Worm (Caenorhabditis elegans) whole organism, L2 larva: ENCODE measurements around the gene F33A8.4.
A peak's percentile ranks its signal among the peaks of the same experiment; 100 is the strongest.

Source experiments
- C34F6.9 ChIP-seq: fragments of 150-350 bp; optimal IDR thresholded peaks from 2 replicates; lab custom pipeline; 2014; ENCODE audit warnings: missing biosample characterization, missing genetic modification characterization
- F13H6.1 ChIP-seq: sonication (generic microtip); optimal IDR thresholded peaks from 2 replicates; lab custom pipeline; 2016; ENCODE audit warnings: missing genetic modification characterization, missing compliant biosample characterization
- R02D3.7 ChIP-seq: fragments of 150-350 bp; optimal IDR thresholded peaks from 2 replicates; lab custom pipeline; 2014; ENCODE audit warnings: missing biosample characterization, missing genetic modification characterization
- alr-1 ChIP-seq: fragments of 150-350 bp; optimal IDR thresholded peaks from 2 replicates; lab custom pipeline; 2014; ENCODE audit warnings: missing biosample characterization, missing genetic modification characterization
- aly-2 ChIP-seq: fragments of 150-350 bp; optimal IDR thresholded peaks from 2 replicates; lab custom pipeline; 2014; ENCODE audit warnings: missing biosample characterization, missing genetic modification characterization
- ama-1 ChIP-seq: fragments of 150-350 bp; optimal IDR thresholded peaks from 2 replicates; lab custom pipeline; 2018; ENCODE audit warnings: inconsistent platforms
- ceh-16 ChIP-seq: fragments of 150-350 bp; optimal IDR thresholded peaks from 2 replicates; lab custom pipeline; 2014; ENCODE audit warnings: missing biosample characterization, missing genetic modification characterization
- ceh-82 ChIP-seq: fragments of 150-350 bp; optimal IDR thresholded peaks from 2 replicates; lab custom pipeline; 2014; ENCODE audit warnings: missing biosample characterization, missing genetic modification characterization
- crh-2 ChIP-seq: sonication (generic microtip); optimal IDR thresholded peaks from 2 replicates; lab custom pipeline; 2017; ENCODE audit warnings: missing biosample characterization, missing genetic modification characterization
- dmd-4 ChIP-seq: sonication (generic microtip); optimal IDR thresholded peaks from 2 replicates; lab custom pipeline; 2017; ENCODE audit warnings: missing biosample characterization, missing genetic modification characterization
- egl-27 ChIP-seq: sonication (generic microtip); optimal IDR thresholded peaks from 3 replicates; lab custom pipeline; 2017; ENCODE audit warnings: missing biosample characterization, missing genetic modification reagents, missing genetic modification characterization
- elt-3 ChIP-seq: sonication (generic microtip); optimal IDR thresholded peaks from 2 replicates; lab custom pipeline; 2017; ENCODE audit warnings: missing biosample characterization, missing genetic modification characterization
- lin-11 ChIP-seq: fragments of 150-350 bp; sonication (generic microtip); optimal IDR thresholded peaks from 2 replicates; lab custom pipeline; 2014; ENCODE audit warnings: missing biosample characterization, missing genetic modification characterization, inconsistent platforms, mixed read lengths
- lin-13 ChIP-seq: fragments of 150-350 bp; optimal IDR thresholded peaks from 2 replicates; lab custom pipeline; 2014; ENCODE audit warnings: missing biosample characterization, missing genetic modification reagents, missing genetic modification characterization
- lin-39 ChIP-seq: fragments of 150-350 bp; optimal IDR thresholded peaks from 2 replicates; lab custom pipeline; 2014; ENCODE audit warnings: missing biosample characterization, missing genetic modification reagents, missing genetic modification characterization
- lsy-2 ChIP-seq, 2 experiments: fragments of 150-350 bp in 1 of 2; sonication (generic microtip) in 1 of 2; optimal IDR thresholded peaks; 2 replicates each; lab custom pipeline; 2014 to 2017; ENCODE audit warnings: missing biosample characterization in 2 of 2, missing genetic modification characterization in 2 of 2
- mdl-1 ChIP-seq, 2 experiments: fragments of 150-350 bp in 1 of 2; sonication (generic microtip) in 1 of 2; optimal IDR thresholded peaks; 2 replicates each; lab custom pipeline; 2017; ENCODE audit warnings: missing biosample characterization in 2 of 2, missing genetic modification characterization in 2 of 2
- nhr-10 ChIP-seq: sonication (generic microtip); optimal IDR thresholded peaks from 2 replicates; lab custom pipeline; 2017; ENCODE audit warnings: missing biosample characterization, missing genetic modification characterization
- nhr-11 ChIP-seq: fragments of 150-350 bp; optimal IDR thresholded peaks from 2 replicates; lab custom pipeline; 2014; ENCODE audit warnings: missing biosample characterization, missing genetic modification characterization
- nhr-12 ChIP-seq: fragments of 150-350 bp; optimal IDR thresholded peaks from 2 replicates; lab custom pipeline; 2014; ENCODE audit warnings: missing biosample characterization, missing genetic modification characterization
- nhr-129 ChIP-seq: fragments of 150-350 bp; optimal IDR thresholded peaks from 2 replicates; lab custom pipeline; 2014; ENCODE audit warnings: missing biosample characterization, missing genetic modification characterization
- nhr-21 ChIP-seq: fragments of 150-350 bp; optimal IDR thresholded peaks from 2 replicates; lab custom pipeline; 2014; ENCODE audit warnings: missing biosample characterization, missing genetic modification characterization
- nhr-23 ChIP-seq: fragments of 150-350 bp; optimal IDR thresholded peaks from 2 replicates; lab custom pipeline; 2014; ENCODE audit warnings: missing biosample characterization, missing genetic modification reagents, missing genetic modification characterization
- nhr-6 ChIP-seq: fragments of 150-350 bp; optimal IDR thresholded peaks from 2 replicates; lab custom pipeline; 2014; ENCODE audit warnings: missing biosample characterization, missing genetic modification characterization
- sem-4 ChIP-seq: fragments of 150-350 bp; optimal IDR thresholded peaks from 2 replicates; lab custom pipeline; 2014; ENCODE audit warnings: missing biosample characterization, missing genetic modification reagents, missing genetic modification characterization
- skn-1 ChIP-seq: sonication (generic microtip); optimal IDR thresholded peaks from 2 replicates; lab custom pipeline; 2017; ENCODE audit warnings: missing biosample characterization, missing genetic modification characterization
- sma-9 ChIP-seq, 2 experiments: fragments of 150-350 bp in 1 of 2; sonication (generic microtip) in 1 of 2; optimal IDR thresholded peaks; 2 replicates each; lab custom pipeline; 2014 to 2016; ENCODE audit warnings: missing genetic modification characterization in 2 of 2, mild to moderate bottlenecking in 1 of 2, missing biosample characterization in 1 of 2, missing compliant biosample characterization in 1 of 2, missing genetic modification reagents in 1 of 2, moderate library complexity in 1 of 2
- snpc-4 ChIP-seq: fragments of 150-350 bp; optimal IDR thresholded peaks from 2 replicates; lab custom pipeline; 2014; ENCODE audit warnings: missing biosample characterization, missing genetic modification characterization
- unc-39 ChIP-seq: fragments of 150-350 bp; optimal IDR thresholded peaks from 2 replicates; lab custom pipeline; 2014; ENCODE audit warnings: missing biosample characterization, missing genetic modification characterization
- unc-55 ChIP-seq: fragments of 150-350 bp; sonication (generic microtip); optimal IDR thresholded peaks from 3 replicates; lab custom pipeline; 2014; ENCODE audit warnings: missing biosample characterization, missing genetic modification reagents, missing genetic modification characterization
- unc-62 ChIP-seq: fragments of 150-350 bp; optimal IDR thresholded peaks from 2 replicates; lab custom pipeline; 2014; ENCODE audit warnings: missing biosample characterization, missing genetic modification reagents, missing genetic modification characterization
- zag-1 ChIP-seq: fragments of 150-350 bp; optimal IDR thresholded peaks from 2 replicates; lab custom pipeline; 2014; ENCODE audit warnings: missing biosample characterization, missing genetic modification characterization
- ztf-1 ChIP-seq: fragments of 200-800 bp; sonication (Bioruptor generic); conservative IDR thresholded peaks from 2 replicates; pipeline ENCODE4 v1.3.6; 2022; ENCODE audit warnings: missing genetic modification characterization, missing compliant biosample characterization
- ztf-4 ChIP-seq: fragments of 150-350 bp; optimal IDR thresholded peaks from 2 replicates; lab custom pipeline; 2014; ENCODE audit warnings: missing biosample characterization, missing genetic modification characterization

Gene F33A8.4

DNA sequence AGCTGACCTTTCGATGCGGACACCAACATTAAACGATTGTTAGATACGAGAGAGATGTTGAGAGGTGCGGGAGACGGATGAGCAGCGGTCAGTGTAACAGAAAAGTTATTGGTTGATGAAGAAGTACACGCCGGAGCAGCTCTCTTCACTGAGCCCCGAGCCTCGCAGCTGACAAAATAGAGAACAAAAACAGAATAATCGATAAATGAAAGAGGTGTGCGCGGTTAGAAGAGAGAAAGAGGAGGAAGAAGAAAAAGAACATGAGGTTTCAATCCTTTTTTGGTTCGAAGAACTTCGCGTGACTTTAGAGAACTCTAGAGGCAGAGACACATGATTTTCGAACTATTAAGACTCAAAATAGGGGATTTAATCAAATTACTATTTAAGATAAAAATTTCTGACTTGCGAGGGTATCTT, 7.0 kb downstream of the F33A8.4 start:
- TF ChIP-seq nhr-129 (tag; lab: Kevin White, UChicago) (peak; percentile 50), F13H6.1 (tag; lab: Kevin White, UChicago) (peak; percentile 42), ztf-4 (tag; lab: Kevin White, UChicago) (peak; percentile 49), ceh-16 (no peak), lin-13 (GFP tag; lab: Kevin White, UChicago) (no peak), nhr-11 (no peak), snpc-4 (tag; lab: Kevin White, UChicago) (no peak), unc-62 (GFP tag; lab: Kevin White, UChicago) (no peak), ama-1 (lab: Kevin White, UChicago) (no peak), lsy-2 (tag; optimal IDR thresholded peaks at IDR 0.05; lab: Kevin White, UChicago) (peak in 1 of 2 experiments; percentile 64), ztf-1 (GFP tag; lab: Robert Waterston, UW) (no peak), nhr-6 (tag; lab: Kevin White, UChicago) (peak; percentile 26), unc-55 (GFP tag; lab: Kevin White, UChicago) (peak; percentile 53), egl-27 (tag; lab: Kevin White, UChicago) (no peak), crh-2 (tag; lab: Kevin White, UChicago) (peak; percentile 39), lin-39 (tag; lab: Kevin White, UChicago) (no peak), skn-1 (no peak), alr-1 (no peak), aly-2 (no peak), unc-39 (tag; lab: Kevin White, UChicago) (no peak), sem-4 (tag; lab: Kevin White, UChicago) (peak; percentile 28), C34F6.9 (tag; lab: Kevin White, UChicago) (peak; percentile 81), nhr-23 (no peak)
- TF ChIP-seq, all 48 proteins: peak for 9

- TF ChIP-seq nhr-23, result no peak
- no peak for TF ChIP-seq egl-27 (tag; lab: Kevin White, UChicago)
- no peak for TF ChIP-seq mdl-1 (tag; optimal IDR thresholded peaks at IDR 0.05; lab: Kevin White, UChicago)
- no peak for TF ChIP-seq nhr-21 (tag; lab: Kevin White, UChicago)
- TF ChIP-seq zag-1 (tag; lab: Kevin White, UChicago), result no peak
- TF ChIP-seq dmd-4 (tag; lab: Kevin White, UChicago), result no peak
- TF ChIP-seq ztf-1 (GFP tag; lab: Robert Waterston, UW), result no peak
- no peak for TF ChIP-seq ceh-82 (tag; lab: Kevin White, UChicago)
- TF ChIP-seq unc-39 (tag; lab: Kevin White, UChicago), result no peak
- TF ChIP-seq ztf-4 (tag; lab: Kevin White, UChicago), result no peak
- no peak for TF ChIP-seq nhr-11
- no peak for TF ChIP-seq nhr-10 (tag; lab: Kevin White, UChicago)
- TF ChIP-seq ama-1 (lab: Kevin White, UChicago), result no peak
- no peak for TF ChIP-seq nhr-12
- no peak for TF ChIP-seq nhr-129 (tag; lab: Kevin White, UChicago)
- TF ChIP-seq R02D3.7 (tag; lab: Kevin White, UChicago), result no peak
- no peak for TF ChIP-seq skn-1
- TF ChIP-seq lin-13 (GFP tag; lab: Kevin White, UChicago), result no peak
- no peak for TF ChIP-seq elt-3
Measured at ce11 chrII:11041027-11041426, 7.8 kb downstream of the F33A8.4 start, which contains the start of gene cey-1. cey-1 (minus strand) TSS chrII:11041206.

ce11 chrII:11040140-11040539, 8.7 kb downstream of the F33A8.4 start:
- TF ChIP-seq ceh-82 (tag; lab: Kevin White, UChicago), result no peak
- no peak for TF ChIP-seq nhr-12

- TF ChIP-seq lin-39 (tag; lab: Kevin White, UChicago), result no peak
- TF ChIP-seq sma-9 (GFP tag; optimal IDR thresholded peaks at IDR 0.05; lab: Kevin White, UChicago), result no peak
- TF ChIP-seq sma-9 (tag; optimal IDR thresholded peaks at IDR 0.05; lab: Kevin White, UChicago), result no peak
- no peak for TF ChIP-seq mdl-1 (tag; optimal IDR thresholded peaks at IDR 0.05; lab: Kevin White, UChicago)
- no peak for TF ChIP-seq crh-2 (tag; lab: Kevin White, UChicago)
- no peak for TF ChIP-seq nhr-23
- TF ChIP-seq nhr-21 (tag; lab: Kevin White, UChicago), result no peak
- TF ChIP-seq alr-1, result no peak
Measured at ce11 chrII:11035774-11036173, 13.1 kb downstream of the F33A8.4 start, which contains the start of gene srlf-15. srlf-15 (plus strand) TSS chrII:11036074.

DNA sequence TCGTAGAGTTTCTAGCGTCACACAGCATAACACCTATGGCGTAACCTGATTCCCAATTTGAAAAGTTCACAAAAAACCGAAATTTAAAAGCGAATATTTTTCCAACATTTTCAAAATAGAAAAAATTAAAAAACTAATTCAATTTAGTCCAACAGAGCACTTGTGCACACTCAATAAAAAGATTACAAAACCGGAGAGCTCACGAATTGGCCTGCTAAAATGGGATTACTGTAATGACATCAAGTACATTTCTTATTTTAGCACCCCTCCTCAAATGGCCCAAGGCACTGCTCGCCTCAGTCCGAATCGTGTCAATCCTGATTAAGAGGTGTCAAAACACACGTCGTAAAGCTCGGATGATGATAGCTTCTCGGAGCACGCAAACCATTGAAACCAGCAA, 16.0 kb downstream of the F33A8.4 start:
- TF ChIP-seq lin-11 (tag; lab: Kevin White, UChicago), result no peak
- no peak for TF ChIP-seq unc-55 (GFP tag; lab: Kevin White, UChicago)
- TF ChIP-seq mdl-1 (tag; optimal IDR thresholded peaks at IDR 0.05; lab: Kevin White, UChicago), result no peak
- no peak for TF ChIP-seq nhr-21 (tag; lab: Kevin White, UChicago)
- TF ChIP-seq egl-27 (tag; lab: Kevin White, UChicago), result no peak
- no peak for TF ChIP-seq nhr-23
